Worm (Caenorhabditis elegans): ENCODE data around the gene wht-4.
"Not testable (repeated sequence)": the region's sequence is repeated elsewhere in the genome, so short reads cannot be mapped to it uniquely, and the experiment has no call there.

Gene wht-4

ce11 chrII:3282353-3282752 is 3.6 kb downstream of the wht-4 start, which contains the start of gene nep-13:
Gene nep-13, plus strand, starts transcription at chrII:3282653.
- TF ChIP-seq flh-1 (GFP tag; optimal IDR thresholded peaks at IDR 0.05), result no peak
- TF ChIP-seq ceh-83 (GFP tag; optimal IDR thresholded peaks at IDR 0.05), result no peak
- no peak for TF ChIP-seq sem-2 (GFP tag; optimal IDR thresholded peaks at IDR 0.05)
- TF ChIP-seq M03D4.4 (tag; optimal IDR thresholded peaks at IDR 0.05), result no peak
- TF ChIP-seq lin-32 (GFP tag; optimal IDR thresholded peaks at IDR 0.05), result no peak
- TF ChIP-seq cnd-1 (tag; optimal IDR thresholded peaks at IDR 0.05), result no peak
- TF ChIP-seq ceh-43 (GFP tag; optimal IDR thresholded peaks at IDR 0.05), result no peak
- no peak for TF ChIP-seq zip-8 (tag; optimal IDR thresholded peaks at IDR 0.05)
- TF ChIP-seq ztf-11 (tag; optimal IDR thresholded peaks at IDR 0.05), result no peak
- TF ChIP-seq sptf-1 (tag; optimal IDR thresholded peaks at IDR 0.05), result no peak
- no peak for TF ChIP-seq lsy-2 (tag; optimal IDR thresholded peaks at IDR 0.05)
- TF ChIP-seq nhr-237 (tag; optimal IDR thresholded peaks at IDR 0.05), result no peak
- TF ChIP-seq tbx-8 (GFP tag; optimal IDR thresholded peaks at IDR 0.05), result no peak
- no peak for TF ChIP-seq blmp-1 (tag; optimal IDR thresholded peaks at IDR 0.05)
- TF ChIP-seq elt-3 (tag; optimal IDR thresholded peaks at IDR 0.05), result no peak
- no peak for TF ChIP-seq nhr-76 (tag; optimal IDR thresholded peaks at IDR 0.05)

DNA sequence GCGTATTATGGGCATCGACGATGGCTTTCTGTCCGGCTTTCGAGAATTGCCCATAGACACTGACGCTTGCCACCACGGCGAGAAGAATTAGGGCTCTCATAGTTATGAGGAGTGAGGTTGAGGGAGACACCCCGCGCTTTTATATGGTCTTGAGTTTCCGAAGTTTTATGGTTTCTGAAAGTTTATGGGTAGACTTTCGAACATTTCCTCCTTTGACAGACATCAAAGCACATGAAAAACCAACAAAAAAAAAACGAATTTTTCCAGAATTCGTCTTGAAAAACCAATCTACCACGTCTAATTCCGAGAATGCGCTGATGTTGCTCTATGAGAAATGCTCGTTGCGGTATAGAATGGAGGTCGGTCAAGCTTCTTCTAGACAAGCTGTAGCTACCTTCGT is 5.8 kb downstream of the wht-4 start, which contains the start of gene scl-15:
Gene scl-15 (minus strand): TSS at position 101 of the 400 bp plus-strand sequence.
- TF ChIP-seq nhr-76 (tag; optimal IDR thresholded peaks at IDR 0.05) (no peak), elt-3 (tag; optimal IDR thresholded peaks at IDR 0.05) (no peak), unc-62 (GFP tag; optimal IDR thresholded peaks at IDR 0.05) (no peak), ztf-11 (tag; optimal IDR thresholded peaks at IDR 0.05) (no peak), lsy-2 (tag; optimal IDR thresholded peaks at IDR 0.05) (no peak), unc-120 (tag; optimal IDR thresholded peaks at IDR 0.05; ENCODE audit: poor library complexity, severe bottlenecking) (no peak), lin-13 (tag; optimal IDR thresholded peaks at IDR 0.05) (no peak), zip-8 (tag; optimal IDR thresholded peaks at IDR 0.05) (no peak), drap-1 (GFP tag; optimal IDR thresholded peaks at IDR 0.05) (no peak), elt-1 (tag; optimal IDR thresholded peaks at IDR 0.05; ENCODE audit: borderline replicate concordance, insufficient read depth) (no peak), sptf-1 (tag; optimal IDR thresholded peaks at IDR 0.05) (no peak), nhr-2 (tag; optimal IDR thresholded peaks at IDR 0.05) (no peak), unc-39 (tag; optimal IDR thresholded peaks at IDR 0.05) (no peak), mls-2 (tag; optimal IDR thresholded peaks at IDR 0.05) (no peak)

DNA sequence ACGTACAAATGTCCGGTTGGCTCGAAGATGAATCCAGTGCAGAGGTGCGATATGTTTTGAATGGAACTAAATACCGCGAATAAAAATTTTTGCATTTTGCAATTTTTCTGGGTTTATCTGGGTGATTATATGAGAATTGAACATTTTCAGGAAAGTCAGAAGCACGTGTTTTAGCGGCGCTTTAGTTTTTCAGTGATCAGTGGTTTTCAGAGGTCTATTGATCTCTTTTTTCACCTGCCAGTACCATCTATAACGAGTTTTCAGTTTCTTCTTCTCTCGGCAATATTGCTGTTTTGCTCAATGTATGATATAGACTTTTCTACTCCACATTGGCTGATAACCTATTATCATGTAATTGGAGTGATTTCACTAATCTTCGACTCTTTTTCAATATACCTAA is 8.3 kb downstream of the wht-4 start, which contains the start of gene sri-63:
Gene sri-63 (plus strand): TSS at position 301 of the 400 bp plus-strand sequence.
- no peak for TF ChIP-seq mab-5 (tag; optimal IDR thresholded peaks at IDR 0.05)
- TF ChIP-seq hlh-1 (tag; optimal IDR thresholded peaks at IDR 0.05), result no peak
- TF ChIP-seq nhr-28 (tag; optimal IDR thresholded peaks at IDR 0.05), result no peak
- no peak for TF ChIP-seq cnd-1 (tag; optimal IDR thresholded peaks at IDR 0.05)

DNA sequence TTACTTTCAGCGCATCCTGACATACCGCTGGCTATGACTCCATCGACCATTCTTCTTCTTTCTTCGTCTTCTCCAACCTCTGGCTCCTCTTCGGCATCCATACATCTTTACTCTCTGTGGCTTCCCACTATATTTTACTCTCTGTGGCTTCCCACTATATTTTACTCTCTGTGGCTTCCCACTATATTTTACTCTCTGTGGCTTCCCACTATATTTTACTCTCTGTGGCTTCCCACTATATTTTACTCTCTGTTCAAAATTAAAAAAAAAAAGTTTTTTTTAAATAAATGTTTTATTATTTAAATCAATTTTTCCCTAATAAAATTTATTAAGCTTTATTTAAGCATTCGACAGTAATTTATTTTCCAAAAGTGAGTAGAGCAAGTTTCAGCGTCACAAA is 11.8 kb downstream of the wht-4 start, which contains the start of gene F39E9.14:
Gene F39E9.14 (minus strand): TSS at position 101 of the 400 bp plus-strand sequence.
- not testable (repeated sequence) for TF ChIP-seq ceh-39 (tag; optimal IDR thresholded peaks at IDR 0.05); elt-1 (tag; optimal IDR thresholded peaks at IDR 0.05; ENCODE audit: borderline replicate concordance, insufficient read depth); lin-13 (tag; optimal IDR thresholded peaks at IDR 0.05)

DNA sequence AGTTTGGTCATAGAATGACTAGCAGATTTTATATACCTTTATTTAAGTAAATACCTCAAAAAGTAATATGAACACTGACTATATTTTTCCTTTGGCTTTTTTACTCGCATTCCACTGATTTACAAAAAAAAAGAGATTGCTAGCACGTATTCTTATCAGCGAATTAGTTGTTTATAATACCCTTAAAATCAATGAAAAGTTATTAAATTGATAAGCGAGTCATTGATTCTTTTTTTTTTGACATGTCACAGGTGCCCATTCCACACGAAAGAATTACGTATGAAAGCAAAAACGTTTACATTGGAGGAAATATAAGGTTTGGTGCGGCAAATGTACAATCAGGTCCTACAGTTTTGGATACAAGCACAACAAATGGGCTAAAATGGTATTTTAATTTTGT is 16.5 kb downstream of the wht-4 start, which contains the start of gene btb-17:
Gene btb-17 (plus strand): TSS at position 213 of the 400 bp plus-strand sequence.
- no peak for TF ChIP-seq unc-120 (tag; optimal IDR thresholded peaks at IDR 0.05; ENCODE audit: poor library complexity, severe bottlenecking)
- TF ChIP-seq tbx-8 (GFP tag; optimal IDR thresholded peaks at IDR 0.05), result no peak
- no peak for TF ChIP-seq ceh-39 (tag; optimal IDR thresholded peaks at IDR 0.05)
- TF ChIP-seq nhr-28 (tag; optimal IDR thresholded peaks at IDR 0.05), result no peak
- TF ChIP-seq lin-32 (GFP tag; optimal IDR thresholded peaks at IDR 0.05), result no peak
- no peak for TF ChIP-seq lin-13 (tag; optimal IDR thresholded peaks at IDR 0.05)

DNA sequence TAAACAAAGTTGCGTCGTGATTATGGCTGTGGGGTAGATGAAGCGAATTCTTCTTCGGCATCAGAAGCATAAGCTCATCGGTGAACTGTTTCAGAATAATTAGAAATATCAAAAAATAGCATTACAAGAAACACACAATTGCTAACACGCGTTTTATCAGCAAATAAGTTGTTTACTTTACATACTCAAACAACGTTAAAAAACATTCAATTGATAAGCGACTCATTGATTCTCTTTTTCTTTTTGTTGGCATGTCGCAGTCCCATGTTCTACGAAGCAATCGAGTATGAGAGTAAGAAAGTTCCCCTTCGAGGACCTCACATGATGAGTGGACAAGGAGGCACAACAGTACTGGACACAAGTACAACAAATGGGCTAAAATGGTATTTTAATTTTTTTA is 17.9 kb downstream of the wht-4 start, which contains the start of gene btb-16:
Gene btb-16 (plus strand): TSS at position 240 of the 400 bp plus-strand sequence.
- TF ChIP-seq ces-1 (GFP tag; optimal IDR thresholded peaks at IDR 0.05) (no peak), nhr-12 (tag; optimal IDR thresholded peaks at IDR 0.05) (no peak), mep-1 (tag; optimal IDR thresholded peaks at IDR 0.05) (no peak), ztf-11 (tag; optimal IDR thresholded peaks at IDR 0.05) (no peak), unc-39 (tag; optimal IDR thresholded peaks at IDR 0.05) (no peak), sptf-1 (tag; optimal IDR thresholded peaks at IDR 0.05) (no peak), flh-1 (GFP tag; optimal IDR thresholded peaks at IDR 0.05) (no peak), unc-120 (tag; optimal IDR thresholded peaks at IDR 0.05; ENCODE audit: poor library complexity, severe bottlenecking) (no peak), ceh-43 (GFP tag; optimal IDR thresholded peaks at IDR 0.05) (no peak), ham-2 (GFP tag; optimal IDR thresholded peaks at IDR 0.05) (no peak), unc-62 (GFP tag; optimal IDR thresholded peaks at IDR 0.05) (no peak), ceh-39 (tag; optimal IDR thresholded peaks at IDR 0.05) (no peak), pha-4 (tag; optimal IDR thresholded peaks at IDR 0.05) (no peak), bed-3 (GFP tag; optimal IDR thresholded peaks at IDR 0.05) (no peak), drap-1 (GFP tag; optimal IDR thresholded peaks at IDR 0.05) (no peak)
